Worm (Caenorhabditis elegans) whole organism, L2 larva: ENCODE data around the gene C08H9.16.

Experiments used
- C34F6.9 ChIP-seq: fragments of 150-350 bp; optimal IDR thresholded peaks from 2 replicates; lab custom pipeline; 2014; ENCODE audit warnings: missing biosample characterization, missing genetic modification characterization
- F13H6.1 ChIP-seq: sonication (generic microtip); optimal IDR thresholded peaks from 2 replicates; lab custom pipeline; 2016; ENCODE audit warnings: missing genetic modification characterization, missing compliant biosample characterization
- R02D3.7 ChIP-seq: fragments of 150-350 bp; optimal IDR thresholded peaks from 2 replicates; lab custom pipeline; 2014; ENCODE audit warnings: missing biosample characterization, missing genetic modification characterization
- Y55F3AM.14 ChIP-seq: fragments of 200-800 bp; sonication (Bioruptor generic); optimal IDR thresholded peaks from 2 replicates; lab custom pipeline; 2018; ENCODE audit warnings: mild to moderate bottlenecking, missing genetic modification characterization, missing compliant biosample characterization
- ZK546.5 ChIP-seq: sonication (generic microtip); optimal IDR thresholded peaks from 2 replicates; lab custom pipeline; 2017; ENCODE audit warnings: missing biosample characterization, missing genetic modification characterization
- aly-2 ChIP-seq: fragments of 150-350 bp; optimal IDR thresholded peaks from 2 replicates; lab custom pipeline; 2014; ENCODE audit warnings: missing biosample characterization, missing genetic modification characterization
- ama-1 ChIP-seq: fragments of 150-350 bp; optimal IDR thresholded peaks from 2 replicates; lab custom pipeline; 2018; ENCODE audit warnings: inconsistent platforms
- blmp-1 ChIP-seq: sonication (generic microtip); optimal IDR thresholded peaks from 2 replicates; lab custom pipeline; 2017; ENCODE audit warnings: missing genetic modification characterization, mild to moderate bottlenecking, missing compliant biosample characterization, antibody characterized with exemption, moderate library complexity; ENCODE audit not compliant: insufficient read depth
- ceh-16 ChIP-seq: fragments of 150-350 bp; optimal IDR thresholded peaks from 2 replicates; lab custom pipeline; 2014; ENCODE audit warnings: missing biosample characterization, missing genetic modification characterization
- ceh-82 ChIP-seq: fragments of 150-350 bp; optimal IDR thresholded peaks from 2 replicates; lab custom pipeline; 2014; ENCODE audit warnings: missing biosample characterization, missing genetic modification characterization
- crh-2 ChIP-seq: sonication (generic microtip); optimal IDR thresholded peaks from 2 replicates; lab custom pipeline; 2017; ENCODE audit warnings: missing biosample characterization, missing genetic modification characterization
- dmd-4 ChIP-seq: sonication (generic microtip); optimal IDR thresholded peaks from 2 replicates; lab custom pipeline; 2017; ENCODE audit warnings: missing biosample characterization, missing genetic modification characterization
- egl-27 ChIP-seq: sonication (generic microtip); optimal IDR thresholded peaks from 3 replicates; lab custom pipeline; 2017; ENCODE audit warnings: missing biosample characterization, missing genetic modification reagents, missing genetic modification characterization
- elt-1 ChIP-seq: fragments of 150-350 bp; optimal IDR thresholded peaks from 2 replicates; lab custom pipeline; 2014; ENCODE audit warnings: missing biosample characterization, missing genetic modification characterization
- elt-3 ChIP-seq: sonication (generic microtip); optimal IDR thresholded peaks from 2 replicates; lab custom pipeline; 2017; ENCODE audit warnings: missing biosample characterization, missing genetic modification characterization
- fos-1 ChIP-seq: fragments of 150-350 bp; optimal IDR thresholded peaks from 2 replicates; lab custom pipeline; 2014; ENCODE audit warnings: missing biosample characterization, missing genetic modification characterization
- gmeb-1 ChIP-seq: fragments of 150-350 bp; optimal IDR thresholded peaks from 2 replicates; lab custom pipeline; 2014; ENCODE audit warnings: missing biosample characterization, missing genetic modification characterization
- lin-11 ChIP-seq: fragments of 150-350 bp; sonication (generic microtip); optimal IDR thresholded peaks from 2 replicates; lab custom pipeline; 2014; ENCODE audit warnings: missing biosample characterization, missing genetic modification characterization, inconsistent platforms, mixed read lengths
- lin-13 ChIP-seq: fragments of 150-350 bp; optimal IDR thresholded peaks from 2 replicates; lab custom pipeline; 2014; ENCODE audit warnings: missing biosample characterization, missing genetic modification reagents, missing genetic modification characterization
- lin-39 ChIP-seq: fragments of 150-350 bp; optimal IDR thresholded peaks from 2 replicates; lab custom pipeline; 2014; ENCODE audit warnings: missing biosample characterization, missing genetic modification reagents, missing genetic modification characterization
- lsy-2 ChIP-seq, 2 experiments: fragments of 150-350 bp in 1 of 2; sonication (generic microtip) in 1 of 2; optimal IDR thresholded peaks; 2 replicates each; lab custom pipeline; 2014 to 2017; ENCODE audit warnings: missing biosample characterization in 2 of 2, missing genetic modification characterization in 2 of 2
- mbf-1 ChIP-seq: sonication (generic microtip); optimal IDR thresholded peaks from 2 replicates; lab custom pipeline; 2017; ENCODE audit warnings: missing biosample characterization, missing genetic modification characterization
- mdl-1 ChIP-seq, 2 experiments: fragments of 150-350 bp in 1 of 2; sonication (generic microtip) in 1 of 2; optimal IDR thresholded peaks; 2 replicates each; lab custom pipeline; 2017; ENCODE audit warnings: missing biosample characterization in 2 of 2, missing genetic modification characterization in 2 of 2
- nhr-10 ChIP-seq: sonication (generic microtip); optimal IDR thresholded peaks from 2 replicates; lab custom pipeline; 2017; ENCODE audit warnings: missing biosample characterization, missing genetic modification characterization
- nhr-11 ChIP-seq: fragments of 150-350 bp; optimal IDR thresholded peaks from 2 replicates; lab custom pipeline; 2014; ENCODE audit warnings: missing biosample characterization, missing genetic modification characterization
- nhr-12 ChIP-seq: fragments of 150-350 bp; optimal IDR thresholded peaks from 2 replicates; lab custom pipeline; 2014; ENCODE audit warnings: missing biosample characterization, missing genetic modification characterization
- nhr-129 ChIP-seq: fragments of 150-350 bp; optimal IDR thresholded peaks from 2 replicates; lab custom pipeline; 2014; ENCODE audit warnings: missing biosample characterization, missing genetic modification characterization
- nhr-21 ChIP-seq: fragments of 150-350 bp; optimal IDR thresholded peaks from 2 replicates; lab custom pipeline; 2014; ENCODE audit warnings: missing biosample characterization, missing genetic modification characterization
- nhr-23 ChIP-seq: fragments of 150-350 bp; optimal IDR thresholded peaks from 2 replicates; lab custom pipeline; 2014; ENCODE audit warnings: missing biosample characterization, missing genetic modification reagents, missing genetic modification characterization
- nhr-237 ChIP-seq: fragments of 150-350 bp; optimal IDR thresholded peaks from 2 replicates; lab custom pipeline; 2014; ENCODE audit warnings: missing biosample characterization, missing genetic modification characterization
- nhr-25 ChIP-seq: fragments of 150-350 bp; sonication (generic microtip); optimal IDR thresholded peaks from 3 replicates; lab custom pipeline; 2014; ENCODE audit warnings: missing biosample characterization, missing genetic modification characterization
- nhr-6 ChIP-seq: fragments of 150-350 bp; optimal IDR thresholded peaks from 2 replicates; lab custom pipeline; 2014; ENCODE audit warnings: missing biosample characterization, missing genetic modification characterization
- nhr-77 ChIP-seq: fragments of 150-350 bp; optimal IDR thresholded peaks from 2 replicates; lab custom pipeline; 2014; ENCODE audit warnings: missing biosample characterization, missing genetic modification characterization
- peb-1 ChIP-seq: fragments of 150-350 bp; optimal IDR thresholded peaks from 2 replicates; lab custom pipeline; 2014; ENCODE audit warnings: missing biosample characterization, missing genetic modification characterization
- sem-4 ChIP-seq: fragments of 150-350 bp; optimal IDR thresholded peaks from 2 replicates; lab custom pipeline; 2014; ENCODE audit warnings: missing biosample characterization, missing genetic modification reagents, missing genetic modification characterization
- skn-1 ChIP-seq: sonication (generic microtip); optimal IDR thresholded peaks from 2 replicates; lab custom pipeline; 2017; ENCODE audit warnings: missing biosample characterization, missing genetic modification characterization
- sma-3 ChIP-seq: sonication (generic microtip); optimal IDR thresholded peaks from 2 replicates; lab custom pipeline; 2016; ENCODE audit warnings: missing genetic modification reagents, missing genetic modification characterization, missing compliant biosample characterization
- sma-9 ChIP-seq, 2 experiments: fragments of 150-350 bp in 1 of 2; sonication (generic microtip) in 1 of 2; optimal IDR thresholded peaks; 2 replicates each; lab custom pipeline; 2014 to 2016; ENCODE audit warnings: missing genetic modification characterization in 2 of 2, mild to moderate bottlenecking in 1 of 2, missing biosample characterization in 1 of 2, missing compliant biosample characterization in 1 of 2, missing genetic modification reagents in 1 of 2, moderate library complexity in 1 of 2
- snpc-4 ChIP-seq: fragments of 150-350 bp; optimal IDR thresholded peaks from 2 replicates; lab custom pipeline; 2014; ENCODE audit warnings: missing biosample characterization, missing genetic modification characterization
- unc-39 ChIP-seq: fragments of 150-350 bp; optimal IDR thresholded peaks from 2 replicates; lab custom pipeline; 2014; ENCODE audit warnings: missing biosample characterization, missing genetic modification characterization
- unc-55 ChIP-seq: fragments of 150-350 bp; sonication (generic microtip); optimal IDR thresholded peaks from 3 replicates; lab custom pipeline; 2014; ENCODE audit warnings: missing biosample characterization, missing genetic modification reagents, missing genetic modification characterization
- unc-62 ChIP-seq: fragments of 150-350 bp; optimal IDR thresholded peaks from 2 replicates; lab custom pipeline; 2014; ENCODE audit warnings: missing biosample characterization, missing genetic modification reagents, missing genetic modification characterization
- zag-1 ChIP-seq: fragments of 150-350 bp; optimal IDR thresholded peaks from 2 replicates; lab custom pipeline; 2014; ENCODE audit warnings: missing biosample characterization, missing genetic modification characterization
- ztf-1 ChIP-seq: fragments of 200-800 bp; sonication (Bioruptor generic); conservative IDR thresholded peaks from 2 replicates; pipeline ENCODE4 v1.3.6; 2022; ENCODE audit warnings: missing genetic modification characterization, missing compliant biosample characterization
- ztf-11 ChIP-seq: sonication (generic microtip); optimal IDR thresholded peaks from 2 replicates; lab custom pipeline; 2017; ENCODE audit warnings: missing biosample characterization, missing genetic modification characterization
- ztf-4 ChIP-seq: fragments of 150-350 bp; optimal IDR thresholded peaks from 2 replicates; lab custom pipeline; 2014; ENCODE audit warnings: missing biosample characterization, missing genetic modification characterization

C08H9.16 gene

DNA sequence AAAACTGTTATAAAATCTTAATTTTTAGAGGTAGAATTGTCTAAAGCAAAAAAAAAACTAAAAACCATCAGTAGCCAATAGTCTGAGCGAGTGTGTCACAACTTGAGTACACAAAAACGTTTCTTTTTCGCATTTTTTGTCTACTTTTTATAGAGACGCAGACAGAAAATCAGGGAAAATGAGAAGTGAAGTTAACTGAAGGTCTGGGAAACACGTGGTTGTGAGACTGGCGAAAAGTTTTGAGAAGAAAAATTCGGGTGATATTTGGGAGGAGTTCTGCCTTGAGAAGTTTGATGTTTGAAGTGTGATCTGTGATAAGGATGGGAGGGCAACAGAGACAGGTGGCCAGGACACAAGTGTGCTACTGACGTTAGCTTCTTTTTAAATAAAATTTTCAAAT, 45.0 kb downstream of the C08H9.16 start (continued):
- no peak for TF ChIP-seq elt-1 (tag; lab: Kevin White, UChicago)

DNA sequence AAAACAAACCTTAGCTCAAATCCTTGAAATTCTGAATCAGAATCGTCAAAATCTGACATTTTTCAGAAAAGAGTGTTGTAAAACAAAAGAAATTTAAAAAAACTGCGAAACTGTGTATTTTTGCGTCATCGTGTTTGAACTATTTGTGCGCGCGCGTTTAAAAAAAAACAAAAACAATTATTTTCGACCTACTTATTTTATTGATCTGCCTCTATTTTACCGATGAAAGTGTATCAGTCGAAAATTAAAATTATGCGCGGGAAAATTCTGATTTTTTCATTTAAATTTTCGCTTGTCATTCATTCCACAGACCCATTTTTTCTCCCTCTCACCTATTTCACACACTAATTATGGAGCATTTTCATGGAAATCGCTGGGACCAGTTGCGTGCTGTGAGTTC, 46.3 kb downstream of the C08H9.16 start, which contains the start of the genes C05C10.7 and C05C10.5:
Gene C05C10.7, minus strand, starts transcription at position 95 of the 400 bp plus-strand sequence.
Gene C05C10.5, plus strand, starts transcription at position 164 of the 400 bp plus-strand sequence.
- TF ChIP-seq sem-4 = no peak
- no peak for TF ChIP-seq elt-3
- TF ChIP-seq C34F6.9 (tag; lab: Kevin White, UChicago) = no peak
- TF ChIP-seq ZK546.5 (tag; lab: Kevin White, UChicago) = no peak
- TF ChIP-seq nhr-11 (tag; lab: Kevin White, UChicago) = no peak
- TF ChIP-seq nhr-129 (tag; lab: Kevin White, UChicago) = no peak
- no peak for TF ChIP-seq nhr-23 (tag; lab: Kevin White, UChicago)
- TF ChIP-seq skn-1 (tag; lab: Kevin White, UChicago) = no peak
- no peak for TF ChIP-seq mbf-1 (tag; lab: Kevin White, UChicago)
- no peak for TF ChIP-seq ceh-16 (tag; lab: Kevin White, UChicago)
- TF ChIP-seq unc-55 (GFP tag; lab: Kevin White, UChicago) = no peak
- TF ChIP-seq crh-2 (tag; lab: Kevin White, UChicago) = no peak
- TF ChIP-seq egl-27 (tag; lab: Kevin White, UChicago) = no peak
- no peak for TF ChIP-seq nhr-10 (tag; lab: Kevin White, UChicago)
- no peak for TF ChIP-seq nhr-237 (tag; lab: Kevin White, UChicago)
- no peak for TF ChIP-seq sma-9 (GFP tag; optimal IDR thresholded peaks at IDR 0.05; lab: Kevin White, UChicago)
- TF ChIP-seq sma-9 (tag; optimal IDR thresholded peaks at IDR 0.05; lab: Kevin White, UChicago) = no peak
- TF ChIP-seq ama-1 (lab: Kevin White, UChicago) = no peak
- no peak for TF ChIP-seq R02D3.7 (tag; lab: Kevin White, UChicago)
- no peak for TF ChIP-seq peb-1
- TF ChIP-seq ceh-82 (tag; lab: Kevin White, UChicago) = no peak

DNA sequence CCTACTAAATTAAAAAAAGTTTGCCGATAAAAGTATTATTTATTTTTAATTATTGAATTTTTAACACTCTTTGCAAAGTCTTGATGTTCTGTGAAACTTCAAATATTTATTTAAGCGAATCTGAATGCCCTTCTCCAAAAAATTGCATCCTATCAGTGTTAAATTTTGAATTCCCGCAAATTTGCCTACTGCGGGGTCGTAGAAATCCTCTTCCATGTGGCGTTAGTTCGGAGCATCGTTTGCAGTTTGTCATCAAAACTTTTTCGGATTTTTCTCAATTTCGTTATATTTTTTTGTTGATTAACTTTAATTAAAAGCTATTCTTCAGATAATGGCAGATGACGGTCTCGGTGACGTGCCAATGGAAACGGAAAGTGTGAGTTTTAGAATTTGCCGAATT, 47.9 kb downstream of the C08H9.16 start, which contains the start of gene ufd-3:
Gene ufd-3, plus strand, starts transcription at position 324 of the 400 bp plus-strand sequence.
- TF ChIP-seq fos-1 (tag; lab: Kevin White, UChicago) = peak; percentile 77
- TF ChIP-seq sma-9 (GFP tag; optimal IDR thresholded peaks at IDR 0.05; lab: Kevin White, UChicago) = peak; percentile 91
- TF ChIP-seq sma-9 (tag; optimal IDR thresholded peaks at IDR 0.05; lab: Kevin White, UChicago) = no peak
- peak; percentile 72 for TF ChIP-seq egl-27 (tag; lab: Kevin White, UChicago)
- TF ChIP-seq crh-2 (tag; lab: Kevin White, UChicago) = peak; percentile 90
- peak; percentile 65 for TF ChIP-seq lin-11 (tag; lab: Kevin White, UChicago)
- TF ChIP-seq nhr-12 = no peak
- no peak for TF ChIP-seq Y55F3AM.14 (GFP tag; lab: Kevin White, UChicago)
- TF ChIP-seq unc-62 = no peak
- TF ChIP-seq blmp-1 = peak; percentile 18
- no peak for TF ChIP-seq nhr-23 (tag; lab: Kevin White, UChicago)
- no peak for TF ChIP-seq nhr-77 (tag; lab: Kevin White, UChicago)
- TF ChIP-seq snpc-4 (tag; lab: Kevin White, UChicago) = peak; percentile 66
- TF ChIP-seq aly-2 (tag; lab: Kevin White, UChicago) = no peak
- peak; percentile 47 for TF ChIP-seq R02D3.7 (tag; lab: Kevin White, UChicago)
- peak; percentile 88 for TF ChIP-seq sma-3 (GFP tag; lab: Kevin White, UChicago)
- peak; percentile 56 for TF ChIP-seq skn-1 (tag; lab: Kevin White, UChicago)
- TF ChIP-seq nhr-25 (tag; lab: Kevin White, UChicago) = peak; percentile 82
- no peak for TF ChIP-seq ztf-1 (GFP tag; lab: Robert Waterston, UW)
- no peak for TF ChIP-seq nhr-237 (tag; lab: Kevin White, UChicago)
- peak; percentile 82 for TF ChIP-seq nhr-6
- TF ChIP-seq gmeb-1 (tag; lab: Kevin White, UChicago) = peak; percentile 97
- no peak for TF ChIP-seq ceh-16 (tag; lab: Kevin White, UChicago)
- TF ChIP-seq ZK546.5 (tag; lab: Kevin White, UChicago) = no peak
- TF ChIP-seq elt-3 = no peak
- no peak for TF ChIP-seq elt-1 (tag; lab: Kevin White, UChicago)
- peak; percentile 84 for TF ChIP-seq F13H6.1 (tag; lab: Kevin White, UChicago)
- TF ChIP-seq unc-39 (tag; lab: Kevin White, UChicago) = no peak
- no peak for TF ChIP-seq peb-1
- TF ChIP-seq ztf-11 = no peak
- peak; percentile 24 for TF ChIP-seq ama-1 (lab: Kevin White, UChicago)
- TF ChIP-seq lsy-2 (tag; optimal IDR thresholded peaks at IDR 0.05; lab: Kevin White, UChicago) = peak; percentile 73 to 93
- no peak for TF ChIP-seq mbf-1 (tag; lab: Kevin White, UChicago)
- no peak for TF ChIP-seq lin-39 (tag; lab: Kevin White, UChicago)
- peak; percentile 68 for TF ChIP-seq nhr-21 (tag; lab: Kevin White, UChicago)
- peak; percentile 95 for TF ChIP-seq C34F6.9 (tag; lab: Kevin White, UChicago)
- peak; percentile 77 for TF ChIP-seq nhr-129 (tag; lab: Kevin White, UChicago)
- no peak for TF ChIP-seq dmd-4 (tag; lab: Kevin White, UChicago)
- TF ChIP-seq nhr-10 (tag; lab: Kevin White, UChicago) = no peak
- peak; percentile 83 for TF ChIP-seq lin-13
- peak; percentile 74 for TF ChIP-seq sem-4
- TF ChIP-seq mdl-1 (tag; optimal IDR thresholded peaks at IDR 0.05; lab: Kevin White, UChicago) = peak in 1 of 2 experiments; percentile 6
- TF ChIP-seq zag-1 = peak; percentile 60
- TF ChIP-seq nhr-11 (tag; lab: Kevin White, UChicago) = peak; percentile 16
- TF ChIP-seq ztf-4 (tag; lab: Kevin White, UChicago) = peak; percentile 66
